Worm (Caenorhabditis elegans) whole organism, L4/young adult: Measurements from ENCODE around the gene klp-19.

Experiments
- dao-5 ChIP-seq: sonication (generic microtip); optimal IDR thresholded peaks from 2 replicates; lab custom pipeline; 2016; ENCODE audit warnings: missing genotype, missing genetic modification characterization, moderate library complexity, missing compliant biosample characterization
- him-1 ChIP-seq: sonication (generic microtip); optimal IDR thresholded peaks from 2 replicates; lab custom pipeline; 2016; ENCODE audit warnings: missing genotype, missing genetic modification reagents, missing genetic modification characterization, missing compliant biosample characterization

DNA sequence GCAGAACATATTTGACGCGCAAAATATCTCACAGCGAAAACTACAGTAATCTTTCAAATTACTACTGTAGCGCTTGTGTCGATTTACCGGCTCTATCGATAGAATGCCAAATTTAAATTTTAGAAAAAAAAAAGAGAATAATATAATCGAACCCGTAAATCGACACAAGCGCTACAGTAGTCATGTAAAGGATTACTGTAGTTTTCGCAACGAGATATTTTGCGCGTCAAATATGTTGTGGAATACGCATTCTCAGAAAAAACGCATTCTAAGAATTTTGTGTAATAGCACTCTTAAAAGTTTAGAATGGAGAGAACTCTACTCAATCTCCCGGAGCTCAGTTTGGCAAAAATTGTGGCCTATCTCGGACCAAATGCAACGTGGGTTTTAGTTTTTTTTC lies 41.5 kb downstream of the klp-19 start, which contains the start of gene F56A8.5:
- TF ChIP-seq him-1 (no peak), dao-5 (tag; lab: Kevin White, UChicago) (no peak)
